Fruit fly (Drosophila melanogaster) whole organism, embryonic: ENCODE measurements around the gene CG5188.
A peak's percentile ranks its signal among the peaks of the same experiment; 100 is the strongest.

ENCODE experiments used
- Atf6 ChIP-seq: fragments of 200-800 bp; sonication (Bioruptor generic); IDR thresholded peaks from 2 replicates; pipeline ENCODE4 v1.3.6; 2022; ENCODE audit warnings: missing biosample characterization, missing genetic modification characterization
- CG10654 ChIP-seq: fragments of 200-800 bp; sonication (Bioruptor generic); optimal IDR thresholded peaks from 2 replicates; lab custom pipeline; 2016; ENCODE audit warnings: missing biosample characterization, missing genetic modification characterization
- CG11696 ChIP-seq: fragments of 200-800 bp; sonication (Bioruptor generic); IDR thresholded peaks from 2 replicates; pipeline ENCODE4 v1.3.6; 2022; ENCODE audit warnings: missing biosample characterization, missing genetic modification characterization
- CG12155 ChIP-seq: fragments of 200-800 bp; sonication (Bioruptor generic); optimal IDR thresholded peaks from 3 replicates; lab custom pipeline; 2016; ENCODE audit warnings: missing biosample characterization, missing genetic modification characterization
- CG12391 ChIP-seq: fragments of 200-800 bp; sonication (Bioruptor generic); optimal IDR thresholded peaks from 3 replicates; lab custom pipeline; 2018; ENCODE audit warnings: missing biosample characterization, mild to moderate bottlenecking, missing genetic modification characterization, moderate library complexity
- CG12659 ChIP-seq: fragments of 200-800 bp; sonication (Bioruptor generic); optimal IDR thresholded peaks from 3 replicates; lab custom pipeline; 2017; ENCODE audit warnings: mild to moderate bottlenecking, missing biosample characterization, missing genetic modification reagents, missing genetic modification characterization
- CG15269 ChIP-seq: fragments of 200-800 bp; sonication (Bioruptor generic); optimal IDR thresholded peaks from 2 replicates; lab custom pipeline; 2018; ENCODE audit warnings: missing biosample characterization, mild to moderate bottlenecking, missing genetic modification characterization, moderate library complexity
- CG15514 ChIP-seq: fragments of 200-800 bp; sonication (Bioruptor generic); optimal IDR thresholded peaks from 3 replicates; lab custom pipeline; 2017; ENCODE audit warnings: missing biosample characterization, missing genetic modification characterization, mild to moderate bottlenecking, moderate library complexity, missing genetic modification reagents
- CG16813 ChIP-seq: fragments of 200-800 bp; sonication (Bioruptor generic); IDR thresholded peaks from 3 replicates; pipeline ENCODE4 v1.3.6; 2022; ENCODE audit warnings: missing biosample characterization, missing genetic modification characterization; ENCODE audit not compliant: partially characterized antibody
- CG17328 ChIP-seq: fragments of 200-800 bp; sonication (Bioruptor generic); IDR thresholded peaks from 2 replicates; pipeline ENCODE4 v1.3.6; 2022; ENCODE audit warnings: missing biosample characterization, missing genetic modification characterization
- CG17359 ChIP-seq: fragments of 200-800 bp; sonication (Bioruptor generic); optimal IDR thresholded peaks from 3 replicates; lab custom pipeline; 2018; ENCODE audit warnings: missing biosample characterization, mild to moderate bottlenecking, missing genetic modification characterization, moderate library complexity
- CG17385 ChIP-seq: fragments of 200-800 bp; sonication (Bioruptor generic); optimal IDR thresholded peaks from 3 replicates; lab custom pipeline; 2018; ENCODE audit warnings: missing biosample characterization, mild to moderate bottlenecking, missing genetic modification characterization
- CG17829 ChIP-seq: fragments of 200-800 bp; optimal IDR thresholded peaks from 2 replicates; lab custom pipeline; 2019; ENCODE audit warnings: missing biosample characterization, mild to moderate bottlenecking, missing genetic modification characterization, moderate library complexity
- CG18619 ChIP-seq: fragments of 200-800 bp; sonication (Bioruptor generic); optimal IDR thresholded peaks from 3 replicates; lab custom pipeline; 2017; ENCODE audit warnings: missing biosample characterization, mild to moderate bottlenecking, missing genetic modification characterization
- CG2116 ChIP-seq: fragments of 200-800 bp; sonication (Bioruptor generic); optimal IDR thresholded peaks from 3 replicates; lab custom pipeline; 2018; ENCODE audit warnings: missing biosample characterization, mild to moderate bottlenecking, missing genetic modification characterization
- CG2202 ChIP-seq: fragments of 200-800 bp; sonication (Bioruptor generic); optimal IDR thresholded peaks from 2 replicates; lab custom pipeline; 2018; ENCODE audit warnings: missing biosample characterization, mild to moderate bottlenecking, missing genetic modification characterization
- CG2678 ChIP-seq: fragments of 200-800 bp; sonication (Bioruptor generic); optimal IDR thresholded peaks from 3 replicates; lab custom pipeline; 2019; ENCODE audit warnings: missing biosample characterization, mild to moderate bottlenecking, missing genetic modification characterization, moderate library complexity
- CG2712 ChIP-seq: fragments of 200-800 bp; optimal IDR thresholded peaks from 3 replicates; lab custom pipeline; 2019; ENCODE audit warnings: missing biosample characterization, mild to moderate bottlenecking, missing genetic modification characterization, moderate library complexity
- CG5953 ChIP-seq: fragments of 200-800 bp; sonication (Bioruptor generic); IDR thresholded peaks from 2 replicates; pipeline ENCODE4 v1.3.6; 2022; ENCODE audit warnings: missing biosample characterization, missing genetic modification characterization
- CG8924 ChIP-seq: fragments of 200-800 bp; optimal IDR thresholded peaks from 3 replicates; lab custom pipeline; 2019; ENCODE audit warnings: missing biosample characterization, mild to moderate bottlenecking, missing genetic modification characterization, moderate library complexity
- Dip2 ChIP-seq: fragments of 200-800 bp; sonication (Bioruptor generic); IDR thresholded peaks from 2 replicates; pipeline ENCODE4 v1.3.6; 2022; ENCODE audit warnings: missing biosample characterization, missing genetic modification characterization
- Dp ChIP-seq: fragments of 200-800 bp; sonication (Bioruptor generic); optimal IDR thresholded peaks from 2 replicates; lab custom pipeline; 2018; ENCODE audit warnings: missing biosample characterization, mild to moderate bottlenecking, missing genetic modification characterization, moderate library complexity
- Fer1 ChIP-seq: fragments of 200-800 bp; sonication (Bioruptor generic); optimal IDR thresholded peaks from 2 replicates; lab custom pipeline; 2017; ENCODE audit warnings: missing biosample characterization, mild to moderate bottlenecking, missing genetic modification characterization
- HLH3B ChIP-seq: fragments of 200-800 bp; sonication (Bioruptor generic); IDR thresholded peaks from 2 replicates; pipeline ENCODE4 v1.3.6; 2022; ENCODE audit warnings: missing biosample characterization, missing genetic modification characterization
- Hr51 ChIP-seq, 2 experiments: fragments of 200-800 bp; sonication (Bioruptor generic); optimal IDR thresholded peaks; 2 replicates in 1 of 2; 3 replicates in 1 of 2; lab custom pipeline; 2016 to 2018; ENCODE audit warnings: missing biosample characterization in 2 of 2, missing genetic modification characterization in 2 of 2, mild to moderate bottlenecking in 1 of 2, moderate library complexity in 1 of 2
- MESR4 ChIP-seq: fragments of 200-800 bp; sonication (Bioruptor generic); optimal IDR thresholded peaks from 2 replicates; lab custom pipeline; 2018; ENCODE audit warnings: missing biosample characterization, mild to moderate bottlenecking, missing genetic modification characterization, moderate library complexity
- Scr ChIP-seq: fragments of 200-800 bp; sonication (Bioruptor generic); IDR thresholded peaks from 2 replicates; pipeline ENCODE4 v1.3.6; 2022; ENCODE audit warnings: missing biosample characterization, missing genetic modification characterization; ENCODE audit not compliant: partially characterized antibody
- Sry-δ ChIP-seq: fragments of 200-800 bp; sonication (Bioruptor generic); optimal IDR thresholded peaks from 2 replicates; lab custom pipeline; 2016; ENCODE audit warnings: missing biosample characterization, missing genetic modification characterization
- Xbp1 ChIP-seq: fragments of 200-800 bp; sonication (Bioruptor generic); optimal IDR thresholded peaks from 3 replicates; lab custom pipeline; 2016; ENCODE audit warnings: missing biosample characterization, mild to moderate bottlenecking, missing genetic modification characterization
- YL-1 ChIP-seq: fragments of 200-800 bp; sonication (Bioruptor generic); optimal IDR thresholded peaks from 3 replicates; lab custom pipeline; 2017; ENCODE audit warnings: missing biosample characterization, mild to moderate bottlenecking, missing genetic modification characterization
- ci ChIP-seq: fragments of 200-800 bp; sonication (Bioruptor generic); IDR thresholded peaks from 3 replicates; pipeline ENCODE4 v1.3.6; 2022; ENCODE audit warnings: missing biosample characterization, missing genetic modification characterization
- dpn ChIP-seq, 2 experiments: fragments of 200-800 bp; sonication (Bioruptor generic); optimal IDR thresholded peaks; 3 replicates each; lab custom pipeline; 2016; ENCODE audit warnings: missing biosample characterization in 2 of 2, missing genetic modification characterization in 2 of 2
- exex ChIP-seq: fragments of 200-800 bp; sonication (Bioruptor generic); optimal IDR thresholded peaks from 4 replicates; lab custom pipeline; 2018; ENCODE audit warnings: missing biosample characterization, mild to moderate bottlenecking, missing genetic modification characterization, moderate library complexity
- gce ChIP-seq: fragments of 200-800 bp; sonication (Bioruptor generic); IDR thresholded peaks from 3 replicates; pipeline ENCODE4 v1.3.6; 2022; ENCODE audit warnings: missing biosample characterization, missing genetic modification characterization
- hkb ChIP-seq, 2 experiments: fragments of 200-800 bp in 1 of 2; fragments of >200 bp in 1 of 2; sonication (Bioruptor generic) in 1 of 2; IDR thresholded peaks in 1 of 2; optimal IDR thresholded peaks in 1 of 2; 2 replicates each; pipeline versions ENCODE4 v1.3.6 to Lab custom; 2017 to 2022; ENCODE audit warnings: missing biosample characterization in 1 of 2, missing genetic modification characterization in 1 of 2
- lola ChIP-seq, 3 experiments: fragments of >200 bp in 2 of 3; fragments of 200-800 bp in 1 of 3; sonication (Bioruptor generic) in 1 of 3; optimal IDR thresholded peaks; 2 replicates each; lab custom pipeline; 2017 to 2019; ENCODE audit warnings: missing biosample characterization in 3 of 3, missing genetic modification characterization in 3 of 3, mild to moderate bottlenecking in 1 of 3, moderate library complexity in 1 of 3
- nmo ChIP-seq: fragments of 200-800 bp; sonication (Bioruptor generic); optimal IDR thresholded peaks from 2 replicates; lab custom pipeline; 2018; ENCODE audit warnings: missing biosample characterization, mild to moderate bottlenecking, missing genetic modification characterization, moderate library complexity
- nom ChIP-seq: fragments of 200-800 bp; sonication (Bioruptor generic); optimal IDR thresholded peaks from 2 replicates; lab custom pipeline; 2017; ENCODE audit warnings: missing biosample characterization, missing genetic modification characterization, mild to moderate bottlenecking, moderate library complexity, missing genetic modification reagents
- otp ChIP-seq: fragments of 200-800 bp; sonication (Bioruptor generic); IDR thresholded peaks from 3 replicates; pipeline ENCODE4, ENCODE4 v1.3.6; 2022; ENCODE audit warnings: missing biosample characterization, missing genetic modification characterization
- pan ChIP-seq, 4 experiments: fragments of >200 bp in 3 of 4; fragments of 200-800 bp in 1 of 4; sonication (Bioruptor generic) in 1 of 4; optimal IDR thresholded peaks in 3 of 4; IDR thresholded peaks in 1 of 4; 2 replicates each; pipeline versions ENCODE4 v1.3.6 to Lab custom; 2017 to 2022; ENCODE audit warnings: missing biosample characterization in 2 of 4, missing genetic modification characterization in 2 of 4, mixed read lengths in 1 of 4
- pnt ChIP-seq: fragments of 200-800 bp; sonication (Bioruptor generic); optimal IDR thresholded peaks from 3 replicates; lab custom pipeline; 2016; ENCODE audit warnings: missing biosample characterization, missing genetic modification characterization
- sens ChIP-seq: fragments of 200-800 bp; sonication (Bioruptor generic); peaks from one replicate; lab custom pipeline; 2016; ENCODE audit warnings: missing biosample characterization, missing genetic modification characterization
- slbo ChIP-seq: fragments of 200-800 bp; sonication (Bioruptor generic); IDR thresholded peaks from 2 replicates; pipeline ENCODE4 v1.3.6; 2022; ENCODE audit warnings: missing biosample characterization, missing genetic modification characterization
- sna ChIP-seq: fragments of 200-800 bp; sonication (Bioruptor generic); IDR thresholded peaks from 2 replicates; pipeline ENCODE4 v1.3.6; 2022; ENCODE audit warnings: missing biosample characterization, missing genetic modification characterization; ENCODE audit not compliant: partially characterized antibody
- trem ChIP-seq: fragments of 200-800 bp; optimal IDR thresholded peaks from 3 replicates; lab custom pipeline; 2019; ENCODE audit warnings: missing biosample characterization, mild to moderate bottlenecking, missing genetic modification characterization, moderate library complexity
- vfl ChIP-seq: fragments of 200-800 bp; sonication (Bioruptor generic); optimal IDR thresholded peaks from 2 replicates; lab custom pipeline; 2016; ENCODE audit warnings: missing biosample characterization, missing genetic modification characterization
- zfh1 ChIP-seq: fragments of 200-800 bp; sonication (Bioruptor generic); IDR thresholded peaks from 3 replicates; pipeline ENCODE4 v1.3.6; 2022; ENCODE audit warnings: missing biosample characterization, missing genetic modification characterization

Gene CG5188

DNA sequence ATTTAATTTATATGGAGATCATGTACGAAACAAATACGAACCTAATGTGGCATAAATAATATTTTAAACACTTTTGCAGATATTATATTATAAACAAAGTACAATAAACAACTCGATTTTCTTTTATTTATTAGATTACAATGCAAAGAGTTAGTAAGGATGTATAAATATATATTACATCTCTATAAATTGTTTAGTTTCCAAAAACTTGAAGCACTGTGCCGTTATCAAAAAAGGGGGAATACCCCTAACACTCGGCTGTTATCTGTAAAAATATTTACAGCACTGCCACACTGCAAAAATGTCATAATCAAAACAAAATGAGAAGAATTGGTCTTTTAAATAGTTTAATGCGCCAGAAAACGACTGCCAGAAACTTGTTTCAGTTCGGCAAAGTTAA is at the start of gene CG5188:
CG5188 (plus strand) TSS at position 302 of the 400 bp plus-strand sequence.
- TF ChIP-seq CG18619, result peak; percentile 16
- TF ChIP-seq CG2712 (tag; lab: Kevin White, UChicago), result peak; percentile 65
- peak in 1 of 3 experiments; percentile 37 for TF ChIP-seq lola (GFP tag; optimal IDR thresholded peaks at IDR 0.05; lab: Kevin White, UChicago)
- peak; percentile 50 for TF ChIP-seq CG12659 (GFP tag; lab: Kevin White, UChicago)
- TF ChIP-seq hkb (optimal IDR thresholded peaks at IDR 0.05; lab: Kevin White, UChicago), result no peak
- peak; percentile 61; the same call in 1 of the 2 replicates for TF ChIP-seq hkb (GFP tag; IDR thresholded peaks at IDR 0.05; lab: Robert Waterston, UW)
- peak; percentile 43 for TF ChIP-seq MESR4 (GFP tag; lab: Kevin White, UChicago)
- TF ChIP-seq CG11696, result peak; percentile 64; the same call in 1 of the 2 replicates
- TF ChIP-seq dpn (GFP tag; optimal IDR thresholded peaks at IDR 0.05; lab: Kevin White, UChicago), result peak; percentile 15 to 56
- TF ChIP-seq slbo, result peak; percentile 67
- peak; percentile 3 for TF ChIP-seq Dp (GFP tag; lab: Kevin White, UChicago)
- peak; percentile 68 for TF ChIP-seq CG17829 (tag; lab: Kevin White, UChicago)
- peak; percentile 23 for TF ChIP-seq CG2116 (GFP tag; lab: Kevin White, UChicago)
- TF ChIP-seq gce (GFP tag; lab: Robert Waterston, UW), result 0 out of 3 replicates have a peak, but pooled peaks have one; percentile 48
- peak; percentile 57 for TF ChIP-seq nmo (GFP tag; lab: Kevin White, UChicago)
- TF ChIP-seq vfl (GFP tag; lab: Kevin White, UChicago), result peak; percentile 28
- TF ChIP-seq CG2678 (tag; lab: Kevin White, UChicago), result peak; percentile 67
- TF ChIP-seq CG17359 (tag; lab: Kevin White, UChicago), result peak; percentile 60
- peak; percentile 49 for TF ChIP-seq nom
- peak; percentile 73; the same call in 2 of the 3 replicates for TF ChIP-seq ci (GFP tag; lab: Robert Waterston, UW)
- peak; percentile 48 for TF ChIP-seq Fer1 (GFP tag; lab: Kevin White, UChicago)
- no peak for TF ChIP-seq Sry-δ (GFP tag; lab: Kevin White, UChicago)
- TF ChIP-seq otp (GFP tag; lab: Robert Waterston, UW), result 0 out of 3 replicates have a peak, but pooled peaks have one; percentile 25
- TF ChIP-seq pan (optimal IDR thresholded peaks at IDR 0.05; lab: Kevin White, UChicago), result no peak
- peak in 1 of 2 experiments; percentile 66 for TF ChIP-seq pan (GFP tag; optimal IDR thresholded peaks at IDR 0.05 in 1 of 2, IDR thresholded peaks at IDR 0.05 in 1 of 2)
- TF ChIP-seq CG8924 (tag; lab: Kevin White, UChicago), result peak; percentile 53
- TF ChIP-seq Hr51 (GFP tag; optimal IDR thresholded peaks at IDR 0.05; lab: Kevin White, UChicago), result peak in 1 of 2 experiments; percentile 74
- TF ChIP-seq Atf6, result peak; percentile 41; the same call in 1 of the 2 replicates
- TF ChIP-seq zfh1 (GFP tag; lab: Robert Waterston, UW), result peak; percentile 37; the same call in 1 of the 3 replicates
- TF ChIP-seq Xbp1, result peak; percentile 57
- TF ChIP-seq CG16813, result 0 out of 3 replicates have a peak, but pooled peaks have one; percentile 34
- TF ChIP-seq CG15514 (GFP tag; lab: Kevin White, UChicago), result peak; percentile 44
- TF ChIP-seq CG12155, result peak; percentile 37
- TF ChIP-seq HLH3B, result no peak
- TF ChIP-seq CG2202 (tag; lab: Kevin White, UChicago), result no peak
- TF ChIP-seq CG15269, result peak; percentile 69
- peak; percentile 17 for TF ChIP-seq pnt (GFP tag; lab: Kevin White, UChicago)
- peak; percentile 48 for TF ChIP-seq CG17385
- TF ChIP-seq exex (tag; lab: Kevin White, UChicago), result no peak
- no peak for TF ChIP-seq Dip2 (GFP tag; lab: Robert Waterston, UW)
- TF ChIP-seq YL-1 (GFP tag; lab: Kevin White, UChicago), result peak; percentile 82
- TF ChIP-seq trem, result peak; percentile 55
- peak; percentile 54; the same call in 1 of the 2 replicates for TF ChIP-seq CG5953 (GFP tag; lab: Robert Waterston, UW)
- TF ChIP-seq CG12391 (tag; lab: Kevin White, UChicago), result peak; percentile 67
- peak; percentile 68 for TF ChIP-seq CG17328 (GFP tag; lab: Robert Waterston, UW)
- no peak for TF ChIP-seq sens (GFP tag; lab: Kevin White, UChicago)
- TF ChIP-seq Scr, result peak; percentile 47; the same call in 1 of the 2 replicates
- 0 out of 2 replicates have a peak, but pooled peaks have one; percentile 36 for TF ChIP-seq sna (GFP tag; lab: Robert Waterston, UW)
- peak; percentile 26 for TF ChIP-seq CG10654 (GFP tag; lab: Kevin White, UChicago)
